Fruit fly (Drosophila melanogaster) whole organism, prepupa: Measurements from ENCODE around the gene CG17776.
A peak's percentile ranks its signal among the peaks of the same experiment; 100 is the strongest.

Experiments used
- Blimp-1 ChIP-seq: fragments of 200-800 bp; sonication (Bioruptor generic); optimal IDR thresholded peaks from 3 replicates; lab custom pipeline; 2017; ENCODE audit warnings: missing biosample characterization, missing genetic modification characterization, mild to moderate bottlenecking, moderate library complexity, missing genetic modification reagents
- CG10669 ChIP-seq: fragments of 200-800 bp; sonication (Bioruptor generic); optimal IDR thresholded peaks from 3 replicates; lab custom pipeline; 2018; ENCODE audit warnings: missing biosample characterization, mild to moderate bottlenecking, missing genetic modification characterization, moderate library complexity
- CG11294 ChIP-seq: fragments of 200-800 bp; sonication (Bioruptor generic); IDR thresholded peaks from 2 replicates; pipeline ENCODE4 v1.3.6; 2022; ENCODE audit warnings: missing biosample characterization, missing genetic modification characterization
- CG11762 ChIP-seq: fragments of 200-800 bp; sonication (Bioruptor generic); optimal IDR thresholded peaks from 3 replicates; lab custom pipeline; 2016; ENCODE audit warnings: missing biosample characterization, missing genetic modification characterization; ENCODE audit not compliant: insufficient read depth
- CG11902 ChIP-seq: fragments of 200-800 bp; sonication (Bioruptor generic); optimal IDR thresholded peaks from 3 replicates; lab custom pipeline; 2016; ENCODE audit warnings: missing biosample characterization, missing genetic modification characterization
- CG1621 ChIP-seq: fragments of 200-800 bp; sonication (Bioruptor generic); optimal IDR thresholded peaks from 3 replicates; lab custom pipeline; 2018; ENCODE audit warnings: missing biosample characterization, mild to moderate bottlenecking, missing genetic modification characterization
- CG3032 ChIP-seq: fragments of 200-800 bp; optimal IDR thresholded peaks from 2 replicates; lab custom pipeline; 2019; ENCODE audit warnings: missing biosample characterization, mild to moderate bottlenecking, missing genetic modification characterization, moderate library complexity
- CG34406 ChIP-seq: fragments of 200-800 bp; sonication (Bioruptor generic); optimal IDR thresholded peaks from 3 replicates; lab custom pipeline; 2016; ENCODE audit warnings: missing biosample characterization, missing genetic modification characterization
- CG4318 ChIP-seq: fragments of 200-800 bp; sonication (Bioruptor generic); optimal IDR thresholded peaks from 3 replicates; lab custom pipeline; 2017; ENCODE audit warnings: missing biosample characterization, mild to moderate bottlenecking, missing genetic modification characterization
- CG6163 ChIP-seq: fragments of 200-800 bp; sonication (Bioruptor generic); IDR thresholded peaks from 3 replicates; pipeline ENCODE4 v1.3.6; 2022; ENCODE audit warnings: missing biosample characterization, missing genetic modification characterization
- CG6276 ChIP-seq: fragments of 200-800 bp; sonication (Bioruptor generic); optimal IDR thresholded peaks from 2 replicates; lab custom pipeline; 2017; ENCODE audit warnings: missing biosample characterization, mild to moderate bottlenecking, missing genetic modification characterization
- CG6792 ChIP-seq: fragments of 200-800 bp; sonication (Bioruptor generic); optimal IDR thresholded peaks from 3 replicates; lab custom pipeline; 2016; ENCODE audit warnings: missing biosample characterization, missing genetic modification characterization
- CG6808 ChIP-seq: fragments of 200-800 bp; sonication (Bioruptor generic); optimal IDR thresholded peaks from 3 replicates; lab custom pipeline; 2017; ENCODE audit warnings: missing biosample characterization, missing genetic modification characterization, mild to moderate bottlenecking, moderate library complexity, missing genetic modification reagents
- CG6854 ChIP-seq: fragments of 200-800 bp; sonication (Bioruptor generic); optimal IDR thresholded peaks from 2 replicates; lab custom pipeline; 2017; ENCODE audit warnings: missing biosample characterization, mild to moderate bottlenecking, missing genetic modification characterization
- CG8119 ChIP-seq: fragments of 200-800 bp; sonication (Bioruptor generic); IDR thresholded peaks from 3 replicates; pipeline ENCODE4 v1.3.6; 2022; ENCODE audit warnings: missing biosample characterization, missing genetic modification characterization
- CG8319 ChIP-seq: fragments of 200-800 bp; sonication (Bioruptor generic); optimal IDR thresholded peaks from 3 replicates; lab custom pipeline; 2016; ENCODE audit warnings: missing biosample characterization, missing genetic modification characterization
- CG8632 ChIP-seq: fragments of 200-800 bp; sonication (Bioruptor generic); optimal IDR thresholded peaks from 3 replicates; lab custom pipeline; 2016; ENCODE audit warnings: missing biosample characterization, missing genetic modification characterization
- Eip78C ChIP-seq: fragments of 200-800 bp; sonication (Bioruptor generic); peaks from one replicate; lab custom pipeline; 2016; ENCODE audit warnings: missing biosample characterization, missing genetic modification characterization
- Eip93F ChIP-seq: fragments of 200-800 bp; sonication (Bioruptor generic); optimal IDR thresholded peaks from 2 replicates; lab custom pipeline; 2016; ENCODE audit warnings: missing biosample characterization, mild to moderate bottlenecking, missing genetic modification characterization
- Ets21C ChIP-seq: fragments of 200-800 bp; sonication (Bioruptor generic); optimal IDR thresholded peaks from 3 replicates; lab custom pipeline; 2016; ENCODE audit warnings: missing biosample characterization, missing genetic modification characterization
- Ets96B ChIP-seq: fragments of 200-800 bp; optimal IDR thresholded peaks from 2 replicates; lab custom pipeline; 2019; ENCODE audit warnings: missing biosample characterization, mild to moderate bottlenecking, missing genetic modification characterization, moderate library complexity
- Gug ChIP-seq: fragments of 200-800 bp; sonication (Bioruptor generic); IDR thresholded peaks from 2 replicates; pipeline ENCODE4 v1.3.6; 2022; ENCODE audit warnings: missing biosample characterization, missing genetic modification characterization
- Hr38 ChIP-seq: sonication (Bioruptor generic); optimal IDR thresholded peaks from 2 replicates; lab custom pipeline; 2016; ENCODE audit warnings: missing biosample characterization, missing genetic modification characterization
- Hr39 ChIP-seq: fragments of 200-800 bp; sonication (Bioruptor generic); optimal IDR thresholded peaks from 2 replicates; lab custom pipeline; 2016; ENCODE audit warnings: missing biosample characterization, missing genetic modification characterization
- Hr4 ChIP-seq: fragments of 200-800 bp; sonication (Bioruptor generic); optimal IDR thresholded peaks from 3 replicates; lab custom pipeline; 2016; ENCODE audit warnings: missing biosample characterization, missing genetic modification characterization
- Met ChIP-seq: fragments of 200-800 bp; sonication (Bioruptor generic); optimal IDR thresholded peaks from 3 replicates; lab custom pipeline; 2016; ENCODE audit warnings: missing biosample characterization, missing genetic modification characterization
- OdsH ChIP-seq: fragments of 200-800 bp; sonication (Bioruptor generic); optimal IDR thresholded peaks from 3 replicates; lab custom pipeline; 2016; ENCODE audit warnings: missing biosample characterization, missing genetic modification characterization
- Smox ChIP-seq: fragments of 200-800 bp; sonication (Bioruptor generic); optimal IDR thresholded peaks from 3 replicates; lab custom pipeline; 2016; ENCODE audit warnings: missing biosample characterization, missing genetic modification characterization
- Sox102F ChIP-seq: fragments of 200-800 bp; sonication (Bioruptor generic); optimal IDR thresholded peaks from 2 replicates; lab custom pipeline; 2016; ENCODE audit warnings: missing biosample characterization, mild to moderate bottlenecking, missing genetic modification characterization
- Sox14 ChIP-seq: fragments of 200-800 bp; sonication (Bioruptor generic); optimal IDR thresholded peaks from 3 replicates; lab custom pipeline; 2016; ENCODE audit warnings: missing biosample characterization, missing genetic modification characterization
- Sox15 ChIP-seq: fragments of 200-800 bp; sonication (Bioruptor generic); optimal IDR thresholded peaks from 3 replicates; lab custom pipeline; 2016; ENCODE audit warnings: missing biosample characterization, missing genetic modification characterization
- achi ChIP-seq: fragments of 200-800 bp; sonication (Bioruptor generic); optimal IDR thresholded peaks from 3 replicates; lab custom pipeline; 2016; ENCODE audit warnings: missing biosample characterization, missing genetic modification characterization
- cyc ChIP-seq: fragments of 200-800 bp; sonication (Bioruptor generic); optimal IDR thresholded peaks from 3 replicates; lab custom pipeline; 2016; ENCODE audit warnings: missing biosample characterization, missing genetic modification characterization
- dac ChIP-seq: fragments of 200-800 bp; sonication (Bioruptor generic); optimal IDR thresholded peaks from 2 replicates; lab custom pipeline; 2017; ENCODE audit warnings: missing biosample characterization, mild to moderate bottlenecking, missing genetic modification characterization
- dsx ChIP-seq: fragments of 200-800 bp; optimal IDR thresholded peaks from 3 replicates; lab custom pipeline; 2019; ENCODE audit warnings: missing biosample characterization, mild to moderate bottlenecking, missing genetic modification characterization, moderate library complexity; ENCODE audit not compliant: poor library complexity, severe bottlenecking
- eg ChIP-seq: fragments of 200-800 bp; sonication (Bioruptor generic); IDR thresholded peaks from 3 replicates; pipeline ENCODE4 v1.3.6; 2022; ENCODE audit warnings: missing biosample characterization, missing genetic modification characterization
- esn ChIP-seq: fragments of 200-800 bp; sonication (Bioruptor generic); optimal IDR thresholded peaks from 2 replicates; lab custom pipeline; 2016; ENCODE audit warnings: missing biosample characterization, mild to moderate bottlenecking, missing genetic modification characterization, moderate library complexity
- fd59A ChIP-seq: fragments of 200-800 bp; sonication (Bioruptor generic); optimal IDR thresholded peaks from 2 replicates; lab custom pipeline; 2017; ENCODE audit warnings: missing biosample characterization, mild to moderate bottlenecking, missing genetic modification characterization, missing genetic modification reagents
- fd85E ChIP-seq: fragments of 200-800 bp; sonication (Bioruptor generic); optimal IDR thresholded peaks from 3 replicates; lab custom pipeline; 2016; ENCODE audit warnings: missing biosample characterization, missing genetic modification characterization
- fkh ChIP-seq: fragments of 200-800 bp; sonication (Bioruptor generic); optimal IDR thresholded peaks from 3 replicates; lab custom pipeline; 2017; ENCODE audit warnings: missing biosample characterization, mild to moderate bottlenecking, missing genetic modification characterization, moderate library complexity
- net ChIP-seq: fragments of 200-800 bp; sonication (Bioruptor generic); optimal IDR thresholded peaks from 3 replicates; lab custom pipeline; 2016; ENCODE audit warnings: missing biosample characterization, missing genetic modification characterization
- salr ChIP-seq, 2 experiments: fragments of 200-800 bp; sonication (Bioruptor generic); optimal IDR thresholded peaks; 3 replicates each; lab custom pipeline; 2016 to 2018; ENCODE audit warnings: missing biosample characterization in 2 of 2, missing genetic modification characterization in 2 of 2, mild to moderate bottlenecking in 1 of 2
- ss ChIP-seq, 2 experiments: fragments of 200-800 bp; sonication (Bioruptor generic); optimal IDR thresholded peaks; 2 replicates in 1 of 2; 3 replicates in 1 of 2; lab custom pipeline; 2017 to 2018; ENCODE audit warnings: mild to moderate bottlenecking in 2 of 2, missing biosample characterization in 2 of 2, missing genetic modification characterization in 2 of 2, moderate library complexity in 1 of 2
- topi ChIP-seq: fragments of 200-800 bp; sonication (Bioruptor generic); optimal IDR thresholded peaks from 3 replicates; lab custom pipeline; 2016; ENCODE audit warnings: missing biosample characterization, missing genetic modification characterization
- vri ChIP-seq: fragments of 200-800 bp; sonication (Bioruptor generic); optimal IDR thresholded peaks from 3 replicates; lab custom pipeline; 2016; ENCODE audit warnings: missing biosample characterization, mild to moderate bottlenecking, missing genetic modification characterization

The CG17776 gene

DNA sequence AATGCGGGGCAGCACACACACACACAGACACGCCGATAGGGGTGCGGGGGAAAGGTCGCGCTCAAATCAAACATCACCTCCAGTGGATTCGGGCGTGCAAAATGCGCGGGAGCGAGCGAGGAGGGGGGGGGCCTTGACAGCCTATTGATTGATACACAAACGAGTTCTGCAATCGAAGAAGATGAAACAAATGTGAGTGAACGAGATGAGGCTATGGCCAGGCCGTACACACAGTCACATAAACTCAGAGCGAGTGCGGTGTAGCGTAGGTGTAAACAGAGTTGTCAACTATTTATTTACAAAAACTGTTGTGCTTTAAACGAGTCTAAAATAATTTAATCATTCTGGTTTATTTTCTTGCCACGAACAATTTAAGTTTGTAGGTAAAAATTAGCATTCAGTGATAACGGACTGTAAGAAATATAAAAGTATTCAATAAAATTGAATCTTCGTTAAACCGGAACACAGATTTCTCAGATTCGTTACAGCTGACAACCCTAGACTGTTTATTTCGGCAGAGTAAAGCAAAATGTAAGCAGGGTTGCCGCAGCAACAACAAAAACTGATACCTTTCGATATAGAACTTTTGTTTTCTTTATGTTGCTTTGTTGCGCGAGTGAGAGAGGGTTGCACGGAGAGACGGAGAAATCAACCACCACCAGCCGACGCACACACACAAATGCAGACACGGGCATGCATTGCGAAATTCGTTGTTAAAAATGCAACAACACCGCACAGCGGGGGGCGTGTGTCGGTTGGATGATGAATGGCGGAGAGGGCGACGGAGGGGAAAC, 49.4 kb upstream of the CG17776 start (continued):
- TF ChIP-seq achi (GFP tag; lab: Kevin White, UChicago) = peak; percentile 87
- TF ChIP-seq Sox14 = peak; percentile 92
- TF ChIP-seq Eip78C (GFP tag; lab: Kevin White, UChicago) = peak; percentile 96
- peak; percentile 92 for TF ChIP-seq cyc (GFP tag; lab: Kevin White, UChicago)
- TF ChIP-seq fd85E = peak; percentile 73
- peak; percentile 90 for TF ChIP-seq Ets21C
- peak; percentile 80 for TF ChIP-seq fd59A (GFP tag; lab: Kevin White, UChicago)
- peak; percentile 85 for TF ChIP-seq CG8319
- TF ChIP-seq ss (GFP tag; optimal IDR thresholded peaks at IDR 0.05; lab: Kevin White, UChicago) = peak; percentile 34 to 79
- peak; percentile 86 for TF ChIP-seq CG6854 (GFP tag; lab: Kevin White, UChicago)
- TF ChIP-seq fkh (GFP tag; lab: Kevin White, UChicago) = peak; percentile 43
- TF ChIP-seq Hr4 (GFP tag; lab: Kevin White, UChicago) = peak; percentile 80
- peak; percentile 94 for TF ChIP-seq esn (GFP tag; lab: Kevin White, UChicago)
- TF ChIP-seq Ets96B (tag; lab: Kevin White, UChicago) = peak; percentile 87
- peak; percentile 83 for TF ChIP-seq CG8119 (GFP tag; lab: Robert Waterston, UW)
- TF ChIP-seq Gug (GFP tag; lab: Robert Waterston, UW) = peak; percentile 67
- peak; percentile 86 for TF ChIP-seq CG3032

DNA sequence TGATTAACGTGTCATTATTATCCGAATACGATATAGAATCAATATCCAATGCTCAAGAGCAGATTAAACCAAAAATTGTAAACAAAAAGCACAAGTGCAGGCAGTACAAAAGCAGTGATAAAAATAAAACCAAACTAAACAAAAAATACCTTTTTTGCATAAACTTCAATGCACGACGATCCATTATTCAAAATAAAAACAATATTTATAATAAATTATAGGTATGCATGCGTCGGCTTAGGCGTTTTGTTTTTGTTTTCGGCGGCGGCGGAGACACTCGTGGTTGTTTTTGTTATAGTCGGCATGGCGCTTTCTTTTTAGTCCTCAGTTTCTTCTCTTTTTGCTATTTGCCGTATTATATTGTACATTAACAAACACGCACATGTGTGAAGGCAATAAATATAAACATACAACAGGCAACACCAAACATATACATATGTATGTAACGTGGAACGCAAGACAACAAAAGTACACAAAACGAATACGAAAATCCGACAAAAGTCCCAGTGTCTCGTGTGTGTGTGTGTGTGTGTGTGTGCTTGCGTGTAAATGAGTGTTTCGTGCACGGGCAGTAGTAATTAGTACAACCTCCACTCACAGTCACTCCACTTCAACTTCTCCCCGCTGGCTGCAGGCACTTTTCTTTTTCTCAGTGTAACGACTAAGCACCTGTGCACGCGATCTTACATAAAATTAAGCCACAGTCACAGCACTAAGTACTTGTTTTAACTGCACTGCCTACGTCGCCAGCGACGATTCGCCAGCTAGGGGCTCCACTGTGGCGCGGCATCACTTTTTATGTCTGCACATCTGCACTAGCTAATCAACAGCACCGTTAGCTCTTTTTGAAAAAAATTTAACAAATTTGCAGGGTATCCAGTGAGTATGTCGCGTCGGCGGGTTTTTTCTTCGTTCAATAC, 48.4 kb upstream of the CG17776 start:
- peak; percentile 25 for TF ChIP-seq cyc (GFP tag; lab: Kevin White, UChicago)
- TF ChIP-seq Gug (GFP tag; lab: Robert Waterston, UW) = peak; percentile 45
- TF ChIP-seq Sox102F (GFP tag; lab: Kevin White, UChicago) = no peak
- TF ChIP-seq CG8632 = no peak
- no peak for TF ChIP-seq CG3032
- TF ChIP-seq Hr4 (GFP tag; lab: Kevin White, UChicago) = peak; percentile 46
- TF ChIP-seq CG11902 (GFP tag; lab: Kevin White, UChicago) = peak; percentile 37
- peak; percentile 26 for TF ChIP-seq OdsH (GFP tag; lab: Kevin White, UChicago)
- TF ChIP-seq Eip93F (GFP tag; lab: Kevin White, UChicago) = no peak
- TF ChIP-seq CG6163 (GFP tag; lab: Robert Waterston, UW) = peak; percentile 23; the same call in 2 of the 3 replicates
- TF ChIP-seq CG6276 (GFP tag; lab: Kevin White, UChicago) = no peak
- peak; percentile 46 for TF ChIP-seq Hr39 (GFP tag; lab: Kevin White, UChicago)
- TF ChIP-seq dsx = no peak
- TF ChIP-seq CG6808 (GFP tag; lab: Kevin White, UChicago) = no peak
- no peak for TF ChIP-seq CG6854 (GFP tag; lab: Kevin White, UChicago)
- TF ChIP-seq dac (GFP tag; lab: Kevin White, UChicago) = no peak
- peak; percentile 58 for TF ChIP-seq CG11294 (GFP tag; lab: Robert Waterston, UW)
- no peak for TF ChIP-seq CG6792 (GFP tag; lab: Kevin White, UChicago)
- TF ChIP-seq Met (GFP tag; lab: Kevin White, UChicago) = no peak
- peak in 1 of 2 experiments; percentile 94 for TF ChIP-seq ss (GFP tag; optimal IDR thresholded peaks at IDR 0.05; lab: Kevin White, UChicago)
- TF ChIP-seq Hr38 = no peak
- no peak for TF ChIP-seq salr (GFP tag; optimal IDR thresholded peaks at IDR 0.05; lab: Kevin White, UChicago)
- TF ChIP-seq vri = no peak
- TF ChIP-seq achi (GFP tag; lab: Kevin White, UChicago) = no peak
- TF ChIP-seq eg (GFP tag; lab: Robert Waterston, UW) = no peak
- no peak for TF ChIP-seq Ets21C
- no peak for TF ChIP-seq Blimp-1 (GFP tag; lab: Kevin White, UChicago)
- TF ChIP-seq CG34406 = no peak
- TF ChIP-seq Sox15 = peak; percentile 31
- no peak for TF ChIP-seq CG11762
- TF ChIP-seq CG8319 = no peak
- TF ChIP-seq topi = no peak
- no peak for TF ChIP-seq CG1621 (tag; lab: Kevin White, UChicago)
- no peak for TF ChIP-seq Smox
- peak; percentile 1 for TF ChIP-seq CG4318 (GFP tag; lab: Kevin White, UChicago)
- no peak for TF ChIP-seq net (GFP tag; lab: Kevin White, UChicago)
- no peak for TF ChIP-seq CG10669 (GFP tag; lab: Kevin White, UChicago)
- peak; percentile 69 for TF ChIP-seq Eip78C (GFP tag; lab: Kevin White, UChicago)
